Fruit fly (Drosophila melanogaster) whole organism, larva: ENCODE measurements around the gene CG14852.

Experiments
- noc ChIP-seq: fragments of 200-800 bp; sonication (Bioruptor generic); optimal IDR thresholded peaks from 3 replicates; lab custom pipeline; 2019; ENCODE audit warnings: missing biosample characterization, mild to moderate bottlenecking, missing genetic modification characterization, moderate library complexity

The CG14852 gene

DNA sequence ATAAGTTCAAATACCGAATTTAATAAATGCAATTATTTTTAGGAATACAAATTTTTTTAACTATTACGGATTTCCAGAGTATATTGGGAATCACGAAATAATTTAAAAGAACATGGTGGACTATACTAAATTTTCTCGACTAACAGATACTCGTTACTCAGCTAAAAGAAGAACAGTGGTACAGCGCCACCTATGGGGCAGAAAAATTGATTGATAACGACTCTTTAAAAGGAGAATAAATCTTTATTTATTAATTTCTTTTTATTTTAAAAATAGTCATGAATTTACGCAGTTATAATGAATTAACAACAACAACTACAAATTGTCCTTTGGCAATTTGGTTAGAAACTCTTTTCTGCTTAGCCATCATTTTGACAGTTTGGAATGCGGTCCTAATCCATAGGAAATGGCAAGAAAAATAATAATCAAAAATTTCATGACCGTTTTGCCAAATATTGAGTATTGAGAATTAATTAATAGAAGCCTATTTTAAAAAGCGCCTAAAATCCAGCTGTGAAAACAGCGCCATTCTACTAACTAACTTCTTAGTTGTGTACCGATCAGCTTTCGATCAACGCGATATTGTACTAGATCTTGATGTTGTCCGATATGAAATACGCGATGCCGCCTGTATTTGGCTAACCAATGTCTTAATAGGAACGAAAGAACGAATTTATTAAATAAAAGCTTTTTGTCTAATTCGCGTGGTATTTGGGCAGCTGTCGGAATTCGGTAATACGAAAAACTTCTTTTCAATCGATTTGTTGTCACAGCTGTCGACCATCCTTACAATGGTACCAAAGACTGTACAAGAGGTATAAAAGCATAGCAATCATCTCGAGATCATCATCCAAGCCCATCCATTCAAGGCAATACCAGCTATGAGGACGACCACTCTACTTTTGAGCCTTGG, at the start of gene CG14852:
Gene CG14852, plus strand, starts transcription at position 863 of the 913 bp plus-strand sequence.
- no peak for TF ChIP-seq noc (tag; lab: Kevin White, UChicago)

dm6 chr3R:14516742-14517141, 49.0 kb upstream of the CG14852 start, which contains the start of gene CG34273:
CG34273 (plus strand) TSS chr3R:14517042.
- no peak for TF ChIP-seq noc (tag; lab: Kevin White, UChicago)

DNA sequence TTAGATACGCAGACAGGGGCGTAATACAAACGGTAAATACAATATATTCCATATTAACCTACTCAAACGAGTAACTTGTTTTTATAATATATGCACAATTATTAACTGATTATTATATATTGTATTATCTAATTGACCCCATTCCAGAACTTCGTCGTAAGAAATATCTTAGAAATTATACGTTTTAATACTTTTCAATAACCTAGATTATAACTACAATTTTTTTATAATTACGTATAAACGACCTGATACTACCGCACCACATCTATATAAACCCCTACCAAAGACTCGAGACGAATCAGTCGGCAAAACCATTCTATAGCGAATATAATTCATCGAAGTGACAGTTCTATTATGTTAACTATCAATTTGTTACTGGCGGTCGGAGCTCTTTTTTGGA, 45.0 kb upstream of the CG14852 start, which contains the start of gene Cyp313a1:
Gene Cyp313a1, plus strand, starts transcription at position 301 of the 400 bp plus-strand sequence.
- no peak for TF ChIP-seq noc (tag; lab: Kevin White, UChicago)

DNA sequence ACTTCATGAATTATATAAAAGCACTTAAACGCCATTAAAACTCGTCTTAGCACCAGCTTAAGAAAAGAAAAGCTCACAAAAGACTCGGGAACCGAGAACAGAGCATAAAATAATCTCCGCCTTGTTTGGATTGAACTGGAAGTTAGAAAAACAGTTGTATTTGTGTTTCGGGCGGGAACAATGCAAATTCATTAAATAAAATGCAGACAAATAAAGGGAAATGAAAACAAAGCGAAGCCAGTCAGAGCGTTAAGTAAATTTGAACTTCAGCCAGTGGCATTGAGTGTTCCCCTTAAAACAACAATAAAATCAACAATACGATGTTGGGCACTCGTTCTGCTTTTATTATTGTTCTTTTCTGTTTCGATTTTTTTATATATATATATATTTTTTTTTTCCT, 39.1 kb upstream of the CG14852 start:
- no peak for TF ChIP-seq noc (tag; lab: Kevin White, UChicago)

- no peak for TF ChIP-seq noc (tag; lab: Kevin White, UChicago)
Measured at dm6 chr3R:14542038-14542437, 23.7 kb upstream of the CG14852 start.

- TF ChIP-seq noc (tag; lab: Kevin White, UChicago): no peak
Measured at dm6 chr3R:14548752-14549151, 17.0 kb upstream of the CG14852 start.

DNA sequence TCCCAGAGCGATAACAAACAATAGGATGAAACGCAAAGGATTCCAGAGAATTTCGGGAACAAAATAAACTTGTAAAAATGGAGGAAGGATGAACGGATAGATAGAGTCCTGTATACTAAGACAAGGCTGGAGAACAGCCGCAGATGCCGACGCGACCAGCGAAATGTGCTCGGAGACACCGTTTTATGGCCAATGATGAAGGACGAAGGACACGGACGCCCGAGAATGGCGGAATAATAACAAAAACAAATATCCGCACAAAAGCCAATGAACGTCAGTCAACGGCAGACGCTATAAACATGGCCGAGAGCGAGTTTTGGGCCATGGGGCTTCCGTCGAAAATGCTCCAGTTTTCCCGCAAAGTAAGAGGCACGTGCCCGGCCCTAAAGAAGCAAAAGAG, 10.7 kb upstream of the CG14852 start:
- no peak for TF ChIP-seq noc (tag; lab: Kevin White, UChicago)

DNA sequence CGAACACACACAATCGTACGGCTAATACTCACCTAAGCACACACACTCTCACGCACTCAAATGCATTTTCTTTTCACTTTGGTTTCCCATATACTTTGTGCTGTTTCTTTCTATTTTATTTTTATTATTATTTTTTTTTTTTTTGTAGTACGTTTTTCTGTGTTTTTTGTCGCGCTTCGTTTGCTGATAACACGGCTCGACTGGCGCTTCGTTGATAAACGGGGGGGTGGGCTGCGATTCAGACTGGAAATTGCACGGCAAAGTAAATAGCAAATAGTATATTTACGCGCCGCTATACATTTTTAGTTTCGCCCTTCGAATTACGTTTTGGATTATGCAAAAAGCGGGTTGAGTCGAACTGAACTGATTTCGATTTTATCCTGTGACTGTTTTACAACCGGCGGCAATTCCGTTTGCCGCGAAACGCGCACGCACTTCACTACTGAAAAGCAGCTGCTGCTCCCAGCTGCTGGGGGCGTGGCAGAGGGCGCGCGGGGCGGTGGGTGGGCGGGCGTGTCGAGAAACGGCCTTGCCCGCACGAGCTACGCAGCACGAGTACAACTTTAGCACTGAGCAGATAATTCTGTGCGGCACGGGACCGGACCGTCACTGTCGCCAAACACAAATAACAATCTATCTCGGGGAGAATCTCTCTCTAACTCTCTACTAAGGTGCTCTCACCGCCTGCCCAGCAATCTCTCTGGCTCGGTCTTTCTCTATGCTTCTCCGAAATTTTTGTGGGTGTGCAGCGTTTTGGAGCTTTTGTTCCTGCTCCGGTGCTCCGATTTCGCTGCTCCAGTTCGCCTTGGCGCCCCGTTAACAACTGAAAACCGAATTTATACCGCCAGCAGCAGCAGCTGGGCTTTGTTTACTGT, 8.0 kb upstream of the CG14852 start, which contains the start of gene Pde6:
Gene Pde6, minus strand, starts transcription at position 825 of the 875 bp plus-strand sequence.
- TF ChIP-seq noc (tag; lab: Kevin White, UChicago): no peak

dm6 chr3R:14558383-14558883, 7.3 kb upstream of the CG14852 start:
- TF ChIP-seq noc (tag; lab: Kevin White, UChicago): peak; percentile 86

- TF ChIP-seq noc (tag; lab: Kevin White, UChicago): no peak
Measured at dm6 chr3R:14559954-14560353, 5.8 kb upstream of the CG14852 start, which contains the start of gene CG14854. CG14854 (minus strand) TSS chr3R:14560054.

DNA sequence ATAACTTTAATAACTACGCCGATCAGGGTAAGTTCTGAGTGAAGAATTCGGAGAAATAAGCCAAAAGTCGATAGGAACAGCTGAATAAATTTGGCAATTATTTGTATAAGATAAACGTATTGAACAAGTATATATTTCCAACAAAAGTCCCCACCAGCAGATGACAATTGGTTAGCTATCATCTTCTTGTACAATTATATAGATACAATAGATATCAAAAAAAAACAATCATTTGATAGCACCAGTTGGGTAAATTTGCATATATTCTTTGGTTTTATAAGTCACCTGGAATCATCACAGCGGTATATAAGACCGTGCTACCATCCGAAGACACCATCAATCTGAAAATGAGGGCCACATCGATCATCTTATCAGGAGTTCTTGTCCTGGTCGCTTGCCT, 5.1 kb upstream of the CG14852 start, which contains the start of gene Jig:
Gene Jig, plus strand, starts transcription at position 301 of the 400 bp plus-strand sequence.
- TF ChIP-seq noc (tag; lab: Kevin White, UChicago): no peak

DNA sequence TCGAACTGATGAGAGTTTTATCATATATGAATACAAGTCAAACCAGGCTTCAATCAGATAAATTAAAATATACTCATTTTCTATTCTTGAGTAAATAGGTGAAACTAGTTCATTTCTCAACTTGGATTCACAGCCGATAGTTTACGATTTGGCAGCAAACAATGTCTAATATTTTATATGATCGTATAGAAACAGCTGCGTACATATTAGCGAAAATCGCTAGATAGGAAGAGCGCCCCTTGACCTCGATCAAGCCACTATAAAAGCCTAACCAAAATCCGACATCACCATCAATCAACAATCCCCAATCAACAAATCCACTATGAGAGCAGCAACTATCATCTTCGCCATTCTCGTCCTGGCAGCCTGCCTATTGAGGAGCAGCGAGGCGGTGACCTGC, 3.7 kb upstream of the CG14852 start, which contains the start of gene CG14851:
Gene CG14851, plus strand, starts transcription at position 301 of the 400 bp plus-strand sequence.
- no peak for TF ChIP-seq noc (tag; lab: Kevin White, UChicago)

DNA sequence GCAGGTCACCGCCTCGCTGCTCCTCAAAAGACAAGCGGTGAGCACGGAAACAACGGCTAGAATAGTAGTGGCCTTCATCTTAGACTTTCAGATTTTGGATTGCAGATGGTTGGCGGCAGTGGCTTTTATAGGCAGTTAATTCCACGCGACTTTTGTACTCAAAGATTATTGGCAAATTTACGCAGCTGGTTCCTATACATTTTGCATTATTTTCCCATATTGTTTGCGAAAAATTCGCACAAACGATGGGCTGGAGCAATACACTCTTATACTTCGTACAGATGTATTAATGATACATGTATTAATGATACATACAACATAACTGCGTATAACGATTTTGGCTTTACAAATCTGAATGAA, 1.0 kb upstream of the CG14852 start, which contains the start of gene CG8087:
Gene CG8087, minus strand, starts transcription at position 101 of the 360 bp plus-strand sequence.
- TF ChIP-seq noc (tag; lab: Kevin White, UChicago): no peak

DNA sequence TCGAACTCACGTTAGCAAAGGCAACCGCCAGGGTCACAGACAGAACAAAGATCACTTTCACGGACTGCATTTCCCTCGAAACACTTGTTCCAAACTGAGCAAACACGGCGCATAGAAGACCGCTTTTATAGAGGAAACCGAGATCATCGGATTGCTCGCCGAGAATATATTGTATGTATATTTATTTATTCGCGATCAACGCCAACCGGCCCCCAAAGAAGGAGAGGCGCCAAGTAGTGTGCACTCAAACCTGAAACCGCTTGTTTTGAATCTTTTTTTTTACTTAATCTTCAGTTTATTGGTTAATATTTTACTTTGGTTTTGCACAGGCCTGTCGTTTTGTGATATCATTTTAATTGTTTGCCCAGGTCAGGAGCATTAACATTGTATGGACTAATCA, 1.6 kb downstream of the CG14852 start, which contains the start of gene CG31313:
Gene CG31313, minus strand, starts transcription at position 101 of the 400 bp plus-strand sequence.
- no peak for TF ChIP-seq noc (tag; lab: Kevin White, UChicago)

DNA sequence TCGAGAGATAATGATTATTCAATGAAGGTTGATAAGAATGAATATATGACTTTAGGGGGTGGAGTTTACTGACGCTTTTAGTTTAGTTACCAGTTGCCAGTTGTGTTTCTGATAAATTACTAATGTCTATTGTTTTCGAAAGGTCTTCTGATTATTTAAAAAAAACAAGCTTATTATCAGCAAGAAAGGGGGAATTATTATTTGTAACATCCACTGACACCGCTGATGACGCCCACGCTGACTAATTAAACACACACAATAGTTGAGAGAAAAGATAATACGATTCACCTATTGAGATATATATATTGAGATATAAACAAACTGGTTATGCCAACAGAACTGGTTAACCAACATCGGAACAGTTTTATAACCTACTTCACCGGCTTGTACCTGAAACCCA, 2.1 kb downstream of the CG14852 start:
- no peak for TF ChIP-seq noc (tag; lab: Kevin White, UChicago)
